Worm (Caenorhabditis elegans) whole organism, L4/young adult: ENCODE data around the gene spp-26.

Experiments used
- W03F9.2 ChIP-seq: fragments of 150-350 bp; optimal IDR thresholded peaks from 2 replicates; lab custom pipeline; 2014; ENCODE audit warnings: missing biosample characterization, missing genetic modification characterization
- dao-5 ChIP-seq: sonication (generic microtip); optimal IDR thresholded peaks from 2 replicates; lab custom pipeline; 2016; ENCODE audit warnings: missing genotype, missing genetic modification characterization, moderate library complexity, missing compliant biosample characterization
- him-1 ChIP-seq: sonication (generic microtip); optimal IDR thresholded peaks from 2 replicates; lab custom pipeline; 2016; ENCODE audit warnings: missing genotype, missing genetic modification reagents, missing genetic modification characterization, missing compliant biosample characterization

- TF ChIP-seq dao-5 (tag; lab: Kevin White, UChicago) (no peak), him-1 (tag; lab: Kevin White, UChicago) (no peak), W03F9.2 (tag; lab: Kevin White, UChicago) (no peak)
These were observed 40.9 kb downstream of the spp-26 start, which contains the start of gene F46E10.3 for ce11 chrV:6518225-6518396.
